Worm (Caenorhabditis elegans): ENCODE data around the gene C10A4.7.

Gene C10A4.7

ce11 chrX:7445734-7446133 is 30.4 kb upstream of the C10A4.7 start:
- TF ChIP-seq C38D4.7 (GFP tag; optimal IDR thresholded peaks at IDR 0.05) (no peak), elt-2 (tag; optimal IDR thresholded peaks at IDR 0.05) (peak; percentile 28), unc-55 (GFP tag; optimal IDR thresholded peaks at IDR 0.05) (no peak), sdc-2 (tag; optimal IDR thresholded peaks at IDR 0.05) (no peak)

ce11 chrX:7442477-7442876 is 27.2 kb upstream of the C10A4.7 start, which contains the start of gene acl-12:
TSS of gene acl-12 (minus strand) at chrX:7442577.
- TF ChIP-seq ref-2 (tag; optimal IDR thresholded peaks at IDR 0.05), result peak; percentile 1
- peak; percentile 15 for TF ChIP-seq nfya-1 (tag; optimal IDR thresholded peaks at IDR 0.05)
- TF ChIP-seq ceh-48 (tag; optimal IDR thresholded peaks at IDR 0.05), result no peak
- TF ChIP-seq hlh-6 (tag; optimal IDR thresholded peaks at IDR 0.05), result no peak
- no peak for TF ChIP-seq unc-86 (tag; optimal IDR thresholded peaks at IDR 0.05)

- no peak for TF ChIP-seq tbx-2 (tag; optimal IDR thresholded peaks at IDR 0.05)
Observed at ce11 chrX:7440102-7440501, 24.8 kb upstream of the C10A4.7 start.

ce11 chrX:7437949-7438348 is 22.6 kb upstream of the C10A4.7 start, which contains the start of gene C01C10.2:
TSS of gene C01C10.2 (minus strand) at chrX:7438118.
- TF ChIP-seq ref-2 (tag; optimal IDR thresholded peaks at IDR 0.05) (no peak), pax-1 (tag; optimal IDR thresholded peaks at IDR 0.05) (no peak), lim-6 (tag; optimal IDR thresholded peaks at IDR 0.05) (no peak), sox-2 (GFP tag; IDR thresholded peaks at IDR 0.05) (no peak), ceh-30 (tag; optimal IDR thresholded peaks at IDR 0.05) (no peak), hlh-6 (tag; optimal IDR thresholded peaks at IDR 0.05) (no peak), ceh-14 (tag; optimal IDR thresholded peaks at IDR 0.05) (no peak), ceh-34 (tag; optimal IDR thresholded peaks at IDR 0.05) (no peak), gmeb-2 (tag; optimal IDR thresholded peaks at IDR 0.05) (no peak), pat-9 (tag; optimal IDR thresholded peaks at IDR 0.05) (no peak), unc-86 (tag; optimal IDR thresholded peaks at IDR 0.05) (no peak), hlh-15 (tag; optimal IDR thresholded peaks at IDR 0.05) (no peak), npax-4 (tag; optimal IDR thresholded peaks at IDR 0.05) (no peak), odd-2 (tag; optimal IDR thresholded peaks at IDR 0.05) (no peak), ahr-1 (tag; optimal IDR thresholded peaks at IDR 0.05) (no peak)

ce11 chrX:7436912-7437311 is 21.6 kb upstream of the C10A4.7 start:
- TF ChIP-seq pax-1 (tag; optimal IDR thresholded peaks at IDR 0.05) (no peak), ceh-19 (GFP tag; optimal IDR thresholded peaks at IDR 0.05) (no peak), hlh-6 (tag; optimal IDR thresholded peaks at IDR 0.05) (no peak), ahr-1 (tag; optimal IDR thresholded peaks at IDR 0.05) (no peak), pha-4 (tag; optimal IDR thresholded peaks at IDR 0.05) (no peak)

- TF ChIP-seq lim-6 (tag; optimal IDR thresholded peaks at IDR 0.05) (no peak), pat-9 (tag; optimal IDR thresholded peaks at IDR 0.05) (no peak), sdc-2 (tag; optimal IDR thresholded peaks at IDR 0.05) (no peak), sox-2 (GFP tag; IDR thresholded peaks at IDR 0.05) (no peak), hlh-30 (tag; optimal IDR thresholded peaks at IDR 0.05; ENCODE audit: insufficient read depth) (no peak), rnt-1 (tag; optimal IDR thresholded peaks at IDR 0.05) (no peak), fax-1 (tag; optimal IDR thresholded peaks at IDR 0.05) (no peak), tbx-2 (tag; optimal IDR thresholded peaks at IDR 0.05) (no peak), unc-55 (GFP tag; optimal IDR thresholded peaks at IDR 0.05) (no peak), elt-2 (tag; optimal IDR thresholded peaks at IDR 0.05) (no peak), ceh-45 (GFP tag; IDR thresholded peaks at IDR 0.05) (no peak), madf-2 (tag; optimal IDR thresholded peaks at IDR 0.05) (no peak), fkh-10 (GFP tag; optimal IDR thresholded peaks at IDR 0.05) (no peak), ztf-16 (tag; optimal IDR thresholded peaks at IDR 0.05) (no peak), eyg-1 (tag; optimal IDR thresholded peaks at IDR 0.05) (no peak), unc-86 (tag; optimal IDR thresholded peaks at IDR 0.05) (no peak), ama-1 (optimal IDR thresholded peaks at IDR 0.05) (no peak)
Observed at ce11 chrX:7433269-7433668, 17.9 kb upstream of the C10A4.7 start, which contains the start of gene clc-5. TSS of gene clc-5 (plus strand) at chrX:7433569.
